Worm (Caenorhabditis elegans) whole organism, L4 larva: ENCODE measurements around the gene chup-1.

Experiments used
- F49E8.2 ChIP-seq: sonication (generic microtip); optimal IDR thresholded peaks from 2 replicates; lab custom pipeline; 2016; ENCODE audit warnings: missing compliant biosample characterization, mild to moderate bottlenecking, missing genetic modification characterization, borderline replicate concordance
- R02D3.7 ChIP-seq: fragments of 150-350 bp; sonication (generic microtip); optimal IDR thresholded peaks from 3 replicates; lab custom pipeline; 2014; ENCODE audit warnings: missing biosample characterization, missing genetic modification characterization
- T26A8.4 ChIP-seq: fragments of 200-800 bp; sonication (Bioruptor generic); IDR thresholded peaks from 2 replicates; pipeline ENCODE4 v1.3.6; 2022; ENCODE audit warnings: missing genetic modification characterization, missing compliant biosample characterization
- Y105C5A.15 ChIP-seq: fragments of 200-800 bp; sonication (Bioruptor generic); IDR thresholded peaks from 2 replicates; pipeline ENCODE4 v1.3.6; 2022; ENCODE audit warnings: missing genetic modification characterization, missing compliant biosample characterization
- Y5F2A.4 ChIP-seq: fragments of 200-800 bp; sonication (Bioruptor generic); optimal IDR thresholded peaks from 2 replicates; lab custom pipeline; 2018; ENCODE audit warnings: mild to moderate bottlenecking, missing genetic modification characterization, missing compliant biosample characterization
- aha-1 ChIP-seq: fragments of 150-350 bp; peaks from one replicate; lab custom pipeline; 2014; ENCODE audit warnings: missing biosample characterization, missing genetic modification characterization
- aly-2 ChIP-seq: sonication (generic microtip); optimal IDR thresholded peaks from 2 replicates; lab custom pipeline; 2018; ENCODE audit warnings: missing biosample characterization, missing genetic modification characterization
- arid-1 ChIP-seq: fragments of 200-800 bp; sonication (Bioruptor generic); conservative IDR thresholded peaks from 2 replicates; pipeline ENCODE4 v1.3.6; 2022; ENCODE audit warnings: missing genetic modification reagents, missing genetic modification characterization, missing compliant biosample characterization
- ceh-20 ChIP-seq: fragments of 200-800 bp; sonication (Bioruptor generic); IDR thresholded peaks from 2 replicates; pipeline ENCODE4 v1.3.6; 2022; ENCODE audit warnings: missing genetic modification reagents, missing genetic modification characterization, missing compliant biosample characterization
- ces-1 ChIP-seq: fragments of 150-350 bp; sonication (generic microtip); optimal IDR thresholded peaks from 4 replicates; lab custom pipeline; 2014; ENCODE audit warnings: missing biosample characterization, missing genetic modification reagents, missing genetic modification characterization
- daf-16 ChIP-seq, 3 experiments: sonication (generic microtip); optimal IDR thresholded peaks; 2 replicates each; lab custom pipeline; 2016 to 2017; ENCODE audit warnings: missing genetic modification characterization in 3 of 3, missing genetic modification reagents in 3 of 3, mild to moderate bottlenecking in 2 of 3, missing compliant biosample characterization in 2 of 3, missing biosample characterization in 1 of 3, moderate library complexity in 1 of 3
- dmd-6 ChIP-seq: fragments of 200-800 bp; sonication (Bioruptor generic); IDR thresholded peaks from 2 replicates; pipeline ENCODE4 v1.3.6; 2022; ENCODE audit warnings: missing genetic modification reagents, missing genetic modification characterization, missing compliant biosample characterization
- dmd-8 ChIP-seq: fragments of 200-800 bp; sonication (Bioruptor generic); IDR thresholded peaks from 2 replicates; pipeline ENCODE4 v1.3.6; 2022; ENCODE audit warnings: missing genetic modification characterization, missing compliant biosample characterization
- dpl-1 ChIP-seq: fragments of 150-350 bp; optimal IDR thresholded peaks from 2 replicates; lab custom pipeline; 2014; ENCODE audit warnings: missing biosample characterization, missing genetic modification reagents, missing genetic modification characterization
- duxl-1 ChIP-seq: sonication (generic microtip); optimal IDR thresholded peaks from 2 replicates; lab custom pipeline; 2016; ENCODE audit warnings: mild to moderate bottlenecking, missing genetic modification characterization, moderate library complexity, missing compliant biosample characterization; ENCODE audit not compliant: poor library complexity
- hlh-11 ChIP-seq: fragments of 200-800 bp; sonication (Bioruptor generic); optimal IDR thresholded peaks from 2 replicates; lab custom pipeline; 2018; ENCODE audit warnings: mild to moderate bottlenecking, missing genetic modification characterization, missing compliant biosample characterization
- hmg-1.1 ChIP-seq: fragments of 200-800 bp; sonication (Bioruptor generic); IDR thresholded peaks from 2 replicates; pipeline ENCODE4 v1.3.6; 2022; ENCODE audit warnings: missing genetic modification reagents, missing genetic modification characterization, missing compliant biosample characterization
- lin-1 ChIP-seq: fragments of 200-800 bp; sonication (Bioruptor generic); IDR thresholded peaks from 2 replicates; pipeline ENCODE4 v1.3.6; 2022; ENCODE audit warnings: missing genetic modification reagents, missing genetic modification characterization, missing compliant biosample characterization
- lin-15B ChIP-seq: fragments of 150-350 bp; sonication (generic microtip); optimal IDR thresholded peaks from 3 replicates; lab custom pipeline; 2014; ENCODE audit warnings: missing biosample characterization, missing genetic modification characterization
- lin-39 ChIP-seq: fragments of 150-350 bp; optimal IDR thresholded peaks from 2 replicates; lab custom pipeline; 2014; ENCODE audit warnings: missing biosample characterization, missing genetic modification reagents, missing genetic modification characterization
- lir-3 ChIP-seq: sonication (generic microtip); optimal IDR thresholded peaks from 2 replicates; lab custom pipeline; 2016; ENCODE audit warnings: mild to moderate bottlenecking, missing genetic modification characterization, missing compliant biosample characterization
- madf-5 ChIP-seq, 2 experiments: fragments of 200-800 bp; sonication (Bioruptor generic); IDR thresholded peaks; 2 replicates each; pipeline ENCODE4 v1.3.6; 2022; ENCODE audit warnings: missing compliant biosample characterization in 2 of 2, missing genetic modification characterization in 2 of 2
- madf-9 ChIP-seq: fragments of 200-800 bp; sonication (Bioruptor generic); conservative IDR thresholded peaks from 2 replicates; pipeline ENCODE4 v1.3.6; 2022; ENCODE audit warnings: missing genetic modification reagents, missing genetic modification characterization, missing compliant biosample characterization
- mdl-1 ChIP-seq, 2 experiments: fragments of 150-350 bp in 1 of 2; sonication (generic microtip) in 1 of 2; optimal IDR thresholded peaks; 2 replicates each; lab custom pipeline; 2014 to 2017; ENCODE audit warnings: missing biosample characterization in 2 of 2, missing genetic modification characterization in 2 of 2
- mdt-29 ChIP-seq: fragments of 200-800 bp; sonication (Bioruptor generic); IDR thresholded peaks from 2 replicates; pipeline ENCODE4 v1.3.6; 2022; ENCODE audit warnings: missing genetic modification reagents, missing genetic modification characterization, missing compliant biosample characterization
- mep-1 ChIP-seq: fragments of 150-350 bp; sonication (generic microtip); optimal IDR thresholded peaks from 3 replicates; lab custom pipeline; 2014; ENCODE audit warnings: missing biosample characterization, missing genetic modification characterization
- mes-2 ChIP-seq: sonication (generic microtip); optimal IDR thresholded peaks from 2 replicates; lab custom pipeline; 2016; ENCODE audit warnings: missing genotype, mild to moderate bottlenecking, missing genetic modification characterization, missing compliant biosample characterization; ENCODE audit not compliant: poor library complexity, severe bottlenecking
- mxl-2 ChIP-seq: fragments of 200-800 bp; sonication (Bioruptor generic); conservative IDR thresholded peaks from 2 replicates; pipeline ENCODE4 v1.3.6; 2022; ENCODE audit warnings: missing genetic modification reagents, missing genetic modification characterization, missing compliant biosample characterization
- mxl-3 ChIP-seq: fragments of 200-800 bp; sonication (Bioruptor generic); optimal IDR thresholded peaks from 2 replicates; lab custom pipeline; 2018; ENCODE audit warnings: mild to moderate bottlenecking, missing genetic modification characterization, missing compliant biosample characterization
- nhr-10 ChIP-seq: fragments of 150-350 bp; optimal IDR thresholded peaks from 2 replicates; lab custom pipeline; 2014; ENCODE audit warnings: missing biosample characterization, missing genetic modification characterization
- nhr-11 ChIP-seq: fragments of 150-350 bp; optimal IDR thresholded peaks from 2 replicates; lab custom pipeline; 2014; ENCODE audit warnings: missing biosample characterization, missing genetic modification characterization
- nhr-111 ChIP-seq: fragments of 200-800 bp; sonication (Bioruptor generic); optimal IDR thresholded peaks from 2 replicates; lab custom pipeline; 2018; ENCODE audit warnings: mild to moderate bottlenecking, missing genetic modification characterization, missing compliant biosample characterization
- nhr-42 ChIP-seq: fragments of 200-800 bp; sonication (Bioruptor generic); IDR thresholded peaks from 2 replicates; pipeline ENCODE4 v1.3.6; 2022; ENCODE audit warnings: missing genetic modification characterization, missing compliant biosample characterization
- nhr-76 ChIP-seq: fragments of 150-350 bp; optimal IDR thresholded peaks from 2 replicates; lab custom pipeline; 2014; ENCODE audit warnings: missing biosample characterization, missing genetic modification characterization
- saeg-2 ChIP-seq: fragments of 200-800 bp; sonication (Bioruptor generic); IDR thresholded peaks from 2 replicates; pipeline ENCODE4 v1.3.6; 2022; ENCODE audit warnings: missing genetic modification reagents, missing genetic modification characterization, missing compliant biosample characterization
- set-16 ChIP-seq: fragments of 200-800 bp; sonication (Bioruptor generic); IDR thresholded peaks from 2 replicates; pipeline ENCODE4 v1.3.6; 2022; ENCODE audit warnings: missing genetic modification reagents, missing genetic modification characterization, missing compliant biosample characterization
- spr-3 ChIP-seq: fragments of 200-800 bp; sonication (Bioruptor generic); optimal IDR thresholded peaks from 2 replicates; lab custom pipeline; 2018; ENCODE audit warnings: mild to moderate bottlenecking, missing genetic modification characterization, missing compliant biosample characterization
- tag-97 ChIP-seq: fragments of 200-800 bp; sonication (Bioruptor generic); IDR thresholded peaks from 2 replicates; pipeline ENCODE4 v1.3.6; 2022; ENCODE audit warnings: missing genetic modification characterization, missing compliant biosample characterization
- unc-130 ChIP-seq: sonication (generic microtip); optimal IDR thresholded peaks from 2 replicates; lab custom pipeline; 2016; ENCODE audit warnings: missing genetic modification reagents, missing genetic modification characterization, missing compliant biosample characterization
- unc-62 ChIP-seq, 3 experiments: fragments of 150-350 bp in 1 of 3; sonication (generic microtip); optimal IDR thresholded peaks in 2 of 3; peaks in 1 of 3; 1 replicate in 1 of 3; 2 replicates in 2 of 3; lab custom pipeline; 2014 to 2017; ENCODE audit warnings: missing biosample characterization in 3 of 3, missing genetic modification characterization in 3 of 3, missing genetic modification reagents in 3 of 3, missing genotype in 1 of 3
- zag-1 ChIP-seq: fragments of 150-350 bp; optimal IDR thresholded peaks from 2 replicates; lab custom pipeline; 2014; ENCODE audit warnings: missing biosample characterization, missing genetic modification characterization
- zfp-2 ChIP-seq: sonication (generic microtip); optimal IDR thresholded peaks from 2 replicates; lab custom pipeline; 2016; ENCODE audit warnings: mild to moderate bottlenecking, missing genetic modification characterization, missing compliant biosample characterization
- zip-11 ChIP-seq: fragments of 200-800 bp; sonication (Bioruptor generic); IDR thresholded peaks from 2 replicates; pipeline ENCODE4 v1.3.6; 2022; ENCODE audit warnings: missing genetic modification characterization, missing compliant biosample characterization
- ztf-11 ChIP-seq: fragments of 150-350 bp; optimal IDR thresholded peaks from 2 replicates; lab custom pipeline; 2014; ENCODE audit warnings: missing biosample characterization, missing genetic modification characterization
- ztf-7 ChIP-seq: fragments of 150-350 bp; optimal IDR thresholded peaks from 2 replicates; lab custom pipeline; 2014; ENCODE audit warnings: missing biosample characterization, missing genetic modification characterization

Gene chup-1

ce11 chrX:8789014-8789506 is 2.9 kb upstream of the chup-1 start, which contains the start of gene unc-27:
unc-27 (plus strand) TSS chrX:8789456.
- TF ChIP-seq daf-16 (GFP tag; optimal IDR thresholded peaks at IDR 0.05; lab: Kevin White, UChicago) = peak in 1 of 2 experiments; percentile 49
- TF ChIP-seq daf-16 (tag; optimal IDR thresholded peaks at IDR 0.05; lab: Kevin White, UChicago) = no peak
- TF ChIP-seq mxl-3 (GFP tag; lab: Kevin White, UChicago) = peak; percentile 4
- peak; percentile 39 for TF ChIP-seq hlh-11
- TF ChIP-seq nhr-76 (tag; lab: Kevin White, UChicago) = no peak

- TF ChIP-seq madf-9 (no peak), ztf-11 (tag; lab: Kevin White, UChicago) (no peak), saeg-2 (GFP tag; lab: Robert Waterston, UW) (no peak), tag-97 (GFP tag; lab: Robert Waterston, UW) (no peak), hmg-1.1 (no peak), aha-1 (tag; lab: Kevin White, UChicago) (peak; percentile 68), nhr-11 (tag; lab: Kevin White, UChicago) (no peak), mdl-1 (tag; optimal IDR thresholded peaks at IDR 0.05; lab: Kevin White, UChicago) (no peak), mxl-2 (GFP tag; lab: Robert Waterston, UW) (no peak), madf-5 (GFP tag; IDR thresholded peaks at IDR 0.05; lab: Robert Waterston, UW) (no peak), set-16 (GFP tag; lab: Robert Waterston, UW) (peak; percentile 52; the same call in 1 of the 2 replicates), mep-1 (no peak), unc-130 (GFP tag; lab: Kevin White, UChicago) (no peak), lin-15B (tag; lab: Kevin White, UChicago) (no peak), mes-2 (tag; lab: Kevin White, UChicago) (no peak), unc-62 (GFP tag; optimal IDR thresholded peaks at IDR 0.05 in 1 of 2; lab: Kevin White, UChicago) (peak in 1 of 2 experiments; percentile 46), unc-62 (tag; optimal IDR thresholded peaks at IDR 0.05; lab: Kevin White, UChicago) (no peak), mdt-29 (GFP tag; lab: Robert Waterston, UW) (no peak), Y105C5A.15 (GFP tag; lab: Robert Waterston, UW) (no peak), T26A8.4 (no peak)
Measured at ce11 chrX:8790093-8790492, 1.9 kb upstream of the chup-1 start.

DNA sequence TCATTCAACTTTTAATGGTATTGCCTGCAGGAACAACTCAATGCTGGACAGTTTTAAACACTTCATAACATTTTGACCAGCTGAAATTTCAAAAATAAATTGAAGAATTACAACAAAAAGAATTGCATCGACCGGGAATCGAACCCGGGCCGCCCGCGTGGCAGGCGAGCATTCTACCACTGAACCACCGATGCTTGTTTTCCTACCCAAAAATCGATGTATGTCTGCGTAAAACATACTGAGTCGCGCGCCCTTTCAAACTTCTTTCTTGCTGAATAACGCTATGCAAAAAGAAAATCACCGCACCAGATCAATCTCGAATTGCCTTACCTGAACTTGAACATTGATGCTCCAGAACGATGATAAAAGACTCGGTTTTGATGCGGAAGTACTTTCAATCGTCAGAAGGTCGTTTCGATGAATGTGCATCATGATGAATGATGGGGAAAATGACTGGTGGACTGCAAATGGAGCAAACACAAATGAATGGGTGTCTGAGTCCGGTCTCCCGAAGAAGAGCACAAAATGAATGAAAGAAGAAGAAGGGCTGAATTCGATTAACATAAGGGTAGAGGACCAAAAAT is 4.8 kb downstream of the chup-1 start, which contains the start of gene R04E5.7:
Gene R04E5.7 (minus strand): TSS at position 564 of the 584 bp plus-strand sequence.
- TF ChIP-seq dmd-8 (no peak), arid-1 (GFP tag; lab: Robert Waterston, UW) (peak; percentile 63), hmg-1.1 (peak; percentile 69), daf-16 (GFP tag; optimal IDR thresholded peaks at IDR 0.05; lab: Kevin White, UChicago) (no peak), daf-16 (tag; optimal IDR thresholded peaks at IDR 0.05; lab: Kevin White, UChicago) (peak; percentile 66), lin-1 (GFP tag; lab: Robert Waterston, UW) (0 out of 2 replicates have a peak, but pooled peaks have one; percentile 27), lin-39 (tag; lab: Kevin White, UChicago) (no peak), ztf-11 (tag; lab: Kevin White, UChicago) (no peak), F49E8.2 (tag; lab: Kevin White, UChicago) (no peak), ces-1 (no peak), dmd-6 (GFP tag; lab: Robert Waterston, UW) (peak; percentile 57), spr-3 (no peak), zag-1 (tag; lab: Kevin White, UChicago) (no peak), dpl-1 (GFP tag; lab: Kevin White, UChicago) (no peak), ztf-7 (tag; lab: Kevin White, UChicago) (no peak), nhr-42 (GFP tag; lab: Robert Waterston, UW) (no peak), duxl-1 (tag; lab: Kevin White, UChicago) (no peak), lir-3 (tag; lab: Kevin White, UChicago) (no peak), Y5F2A.4 (GFP tag; lab: Kevin White, UChicago) (no peak), aly-2 (tag; lab: Kevin White, UChicago) (no peak), nhr-111 (GFP tag; lab: Kevin White, UChicago) (no peak), ceh-20 (GFP tag; lab: Robert Waterston, UW) (no peak), madf-9 (peak; percentile 59; the same call in 1 of the 2 replicates), R02D3.7 (tag; lab: Kevin White, UChicago) (no peak), nhr-10 (tag; lab: Kevin White, UChicago) (no peak), zfp-2 (tag; lab: Kevin White, UChicago) (no peak), unc-62 (GFP tag; optimal IDR thresholded peaks at IDR 0.05 in 1 of 2; lab: Kevin White, UChicago) (peak in 1 of 2 experiments; percentile 91), unc-62 (tag; optimal IDR thresholded peaks at IDR 0.05; lab: Kevin White, UChicago) (no peak), zip-11 (GFP tag; lab: Robert Waterston, UW) (no peak)
